Worm (Caenorhabditis elegans) whole organism, L1 larva: ENCODE data around the gene scl-26.

Experiments used
- C04F5.9 ChIP-seq: sonication (generic microtip); optimal IDR thresholded peaks from 2 replicates; lab custom pipeline; 2016; ENCODE audit warnings: missing genetic modification characterization, missing compliant biosample characterization
- aha-1 ChIP-seq: fragments of 150-350 bp; optimal IDR thresholded peaks from 2 replicates; lab custom pipeline; 2014; ENCODE audit warnings: missing biosample characterization, missing genetic modification characterization
- aly-2 ChIP-seq: fragments of 150-350 bp; optimal IDR thresholded peaks from 2 replicates; lab custom pipeline; 2014; ENCODE audit warnings: missing biosample characterization, missing genetic modification characterization
- ama-1 ChIP-seq: fragments of 150-350 bp; optimal IDR thresholded peaks from 2 replicates; lab custom pipeline; 2014
- ceh-82 ChIP-seq, 3 experiments: fragments of 150-350 bp in 1 of 3; sonication (generic microtip) in 2 of 3; optimal IDR thresholded peaks; 2 replicates each; lab custom pipeline; 2014 to 2017; ENCODE audit warnings: missing biosample characterization in 3 of 3, missing genetic modification characterization in 3 of 3
- ceh-88 ChIP-seq: fragments of 200-800 bp; sonication (Bioruptor generic); IDR thresholded peaks from 2 replicates; pipeline ENCODE4 v1.3.6; 2022; ENCODE audit warnings: missing genetic modification characterization, missing compliant biosample characterization
- dsc-1 ChIP-seq: sonication (generic microtip); optimal IDR thresholded peaks from 2 replicates; lab custom pipeline; 2016; ENCODE audit warnings: mild to moderate bottlenecking, missing genetic modification characterization, missing compliant biosample characterization
- efl-1 ChIP-seq, 4 experiments: fragments of 150-350 bp; optimal IDR thresholded peaks in 3 of 4; peaks in 1 of 4; 1 replicate in 1 of 4; 2 replicates in 3 of 4; lab custom pipeline; 2014; ENCODE audit warnings: missing biosample characterization in 2 of 4, missing genetic modification characterization in 2 of 4, missing genetic modification reagents in 2 of 4
- elt-3 ChIP-seq, 6 experiments: fragments of 150-350 bp in 1 of 6; sonication (generic microtip); optimal IDR thresholded peaks; 2 replicates each; lab custom pipeline; 2017 to 2018; ENCODE audit warnings: missing biosample characterization in 6 of 6, missing genetic modification characterization in 6 of 6, inconsistent platforms in 1 of 6
- ets-5 ChIP-seq: fragments of 200-800 bp; sonication (Bioruptor generic); IDR thresholded peaks from 2 replicates; pipeline ENCODE4 v1.3.6; 2022; ENCODE audit warnings: missing genetic modification characterization, missing compliant biosample characterization
- fkh-10 ChIP-seq: sonication (generic microtip); optimal IDR thresholded peaks from 2 replicates; lab custom pipeline; 2017; ENCODE audit warnings: missing biosample characterization, missing genetic modification reagents, missing genetic modification characterization
- fkh-4 ChIP-seq: sonication (generic microtip); optimal IDR thresholded peaks from 2 replicates; lab custom pipeline; 2016; ENCODE audit warnings: missing compliant biosample characterization, missing genetic modification characterization, borderline replicate concordance
- grh-1 ChIP-seq: fragments of 200-800 bp; sonication (Bioruptor generic); IDR thresholded peaks from 2 replicates; pipeline ENCODE4 v1.3.6; 2022; ENCODE audit warnings: missing genetic modification reagents, missing genetic modification characterization, missing compliant biosample characterization
- hpl-2 ChIP-seq: fragments of 150-350 bp; optimal IDR thresholded peaks from 2 replicates; lab custom pipeline; 2014; ENCODE audit warnings: missing biosample characterization, missing genetic modification reagents, missing genetic modification characterization
- irx-1 ChIP-seq: sonication (generic microtip); optimal IDR thresholded peaks from 2 replicates; lab custom pipeline; 2016; ENCODE audit warnings: missing genetic modification characterization, missing compliant biosample characterization
- lin-14 ChIP-seq: fragments of 200-800 bp; sonication (Bioruptor generic); optimal IDR thresholded peaks from 2 replicates; lab custom pipeline; 2018; ENCODE audit warnings: mild to moderate bottlenecking, missing genetic modification characterization, moderate library complexity, missing compliant biosample characterization
- lin-35 ChIP-seq, 2 experiments: fragments of 150-350 bp; optimal IDR thresholded peaks; 2 replicates each; lab custom pipeline; 2014; ENCODE audit warnings: missing biosample characterization in 2 of 2, missing genetic modification characterization in 2 of 2, missing genetic modification reagents in 2 of 2
- lir-3 ChIP-seq: sonication (generic microtip); optimal IDR thresholded peaks from 2 replicates; lab custom pipeline; 2016; ENCODE audit warnings: mild to moderate bottlenecking, missing genetic modification characterization, moderate library complexity, missing compliant biosample characterization; ENCODE audit not compliant: poor library complexity
- mab-9 ChIP-seq: fragments of 200-800 bp; sonication (Bioruptor generic); IDR thresholded peaks from 2 replicates; pipeline ENCODE4 v1.3.6; 2022; ENCODE audit warnings: missing genetic modification reagents, missing genetic modification characterization, missing compliant biosample characterization
- mep-1 ChIP-seq: fragments of 150-350 bp; optimal IDR thresholded peaks from 2 replicates; lab custom pipeline; 2014; ENCODE audit warnings: missing biosample characterization, missing genetic modification characterization
- nhr-11 ChIP-seq: fragments of 150-350 bp; optimal IDR thresholded peaks from 2 replicates; lab custom pipeline; 2014; ENCODE audit warnings: missing biosample characterization, missing genetic modification characterization
- nhr-19 ChIP-seq: fragments of 200-800 bp; sonication (Bioruptor generic); conservative IDR thresholded peaks from 2 replicates; pipeline ENCODE4 v1.3.6; 2022; ENCODE audit warnings: missing genetic modification characterization, missing compliant biosample characterization
- nhr-20 ChIP-seq: sonication (generic microtip); optimal IDR thresholded peaks from 2 replicates; lab custom pipeline; 2016; ENCODE audit warnings: mild to moderate bottlenecking, missing genetic modification characterization, missing compliant biosample characterization
- nhr-76 ChIP-seq: sonication (generic microtip); optimal IDR thresholded peaks from 2 replicates; lab custom pipeline; 2017; ENCODE audit warnings: missing biosample characterization, missing genetic modification characterization
- nhr-77 ChIP-seq: fragments of 150-350 bp; optimal IDR thresholded peaks from 2 replicates; lab custom pipeline; 2014; ENCODE audit warnings: missing biosample characterization, missing genetic modification characterization
- nhr-90 ChIP-seq: sonication (generic microtip); optimal IDR thresholded peaks from 2 replicates; lab custom pipeline; 2016; ENCODE audit warnings: mild to moderate bottlenecking, missing genetic modification characterization, missing compliant biosample characterization; ENCODE audit not compliant: poor library complexity
- pax-3 ChIP-seq: fragments of 200-800 bp; sonication (Bioruptor generic); optimal IDR thresholded peaks from 2 replicates; lab custom pipeline; 2018; ENCODE audit warnings: mild to moderate bottlenecking, missing genetic modification characterization, moderate library complexity, missing compliant biosample characterization
- sox-4 ChIP-seq: sonication (generic microtip); optimal IDR thresholded peaks from 2 replicates; lab custom pipeline; 2016; ENCODE audit warnings: missing genetic modification characterization, missing compliant biosample characterization
- sptf-1 ChIP-seq: fragments of 150-350 bp; optimal IDR thresholded peaks from 2 replicates; lab custom pipeline; 2014; ENCODE audit warnings: missing biosample characterization, missing genetic modification characterization
- sup-37 ChIP-seq: fragments of 200-800 bp; sonication (Bioruptor generic); optimal IDR thresholded peaks from 2 replicates; lab custom pipeline; 2018; ENCODE audit warnings: mild to moderate bottlenecking, missing genetic modification characterization, missing compliant biosample characterization
- tbx-2 ChIP-seq: sonication (generic microtip); optimal IDR thresholded peaks from 2 replicates; lab custom pipeline; 2016; ENCODE audit warnings: missing genetic modification characterization, missing compliant biosample characterization
- unc-130 ChIP-seq: fragments of 150-350 bp; optimal IDR thresholded peaks from 2 replicates; lab custom pipeline; 2017; ENCODE audit warnings: missing biosample characterization, missing genetic modification characterization, inconsistent platforms
- unc-62 ChIP-seq: fragments of 150-350 bp; optimal IDR thresholded peaks from 2 replicates; lab custom pipeline; 2014; ENCODE audit warnings: missing biosample characterization, missing genetic modification reagents, missing genetic modification characterization
- unc-86 ChIP-seq: sonication (generic microtip); optimal IDR thresholded peaks from 2 replicates; lab custom pipeline; 2016; ENCODE audit warnings: missing genetic modification characterization, missing compliant biosample characterization
- unc-98 ChIP-seq: fragments of 200-800 bp; sonication (Bioruptor generic); IDR thresholded peaks from 2 replicates; pipeline ENCODE4 v1.3.6; 2022; ENCODE audit warnings: missing genetic modification characterization, missing compliant biosample characterization
- zag-1 ChIP-seq: fragments of 150-350 bp; optimal IDR thresholded peaks from 2 replicates; lab custom pipeline; 2014; ENCODE audit warnings: missing biosample characterization, missing genetic modification characterization
- zip-4 ChIP-seq: fragments of 200-800 bp; sonication (Bioruptor generic); optimal IDR thresholded peaks from 2 replicates; lab custom pipeline; 2018; ENCODE audit warnings: mild to moderate bottlenecking, missing genetic modification characterization, moderate library complexity, missing compliant biosample characterization
- ztf-11 ChIP-seq, 2 experiments: sonication (generic microtip); optimal IDR thresholded peaks; 2 replicates each; lab custom pipeline; 2016 to 2017; ENCODE audit warnings: missing genetic modification characterization in 2 of 2, missing biosample characterization in 1 of 2, missing compliant biosample characterization in 1 of 2

scl-26 gene

ce11 chrV:7562947-7563346 lies 38.4 kb downstream of the scl-26 start, which contains the start of gene F19F10.1:
F19F10.1 (plus strand) TSS chrV:7563247.
- TF ChIP-seq tbx-2 (tag; lab: Kevin White, UChicago) (no peak), C04F5.9 (no peak), unc-130 (no peak), mep-1 (tag; lab: Kevin White, UChicago) (no peak), lir-3 (no peak), sox-4 (tag; lab: Kevin White, UChicago) (no peak), ets-5 (GFP tag; lab: Robert Waterston, UW) (no peak), nhr-20 (tag; lab: Kevin White, UChicago) (no peak), lin-14 (no peak), pax-3 (tag; lab: Kevin White, UChicago) (no peak), irx-1 (no peak), nhr-90 (no peak), nhr-76 (no peak), nhr-19 (GFP tag; lab: Robert Waterston, UW) (no peak), ztf-11 (tag; optimal IDR thresholded peaks at IDR 0.05; lab: Kevin White, UChicago) (no peak), ama-1 (lab: Kevin White, UChicago) (no peak), mab-9 (GFP tag; lab: Robert Waterston, UW) (no peak)

- TF ChIP-seq unc-98 (GFP tag; lab: Robert Waterston, UW) (no peak), efl-1 (optimal IDR thresholded peaks at IDR 0.05; lab: Kevin White, UChicago) (no peak), efl-1 (GFP tag; optimal IDR thresholded peaks at IDR 0.05 in 1 of 2; lab: Kevin White, UChicago) (peak in 1 of 2 experiments; percentile 33), grh-1 (GFP tag; lab: Robert Waterston, UW) (no peak), nhr-11 (no peak), elt-3 (tag; optimal IDR thresholded peaks at IDR 0.05; lab: Kevin White, UChicago) (no peak)
Observed at ce11 chrV:7558693-7559092, 42.6 kb downstream of the scl-26 start, which contains the start of gene ets-7. ets-7 (minus strand) TSS chrV:7558793.

ce11 chrV:7555875-7556274 lies 45.5 kb downstream of the scl-26 start:
- peak; percentile 55 for TF ChIP-seq fkh-4 (tag; lab: Kevin White, UChicago)
- no peak for TF ChIP-seq unc-62
- TF ChIP-seq mab-9 (GFP tag; lab: Robert Waterston, UW), result no peak
- no peak for TF ChIP-seq sptf-1
- no peak for TF ChIP-seq efl-1 (optimal IDR thresholded peaks at IDR 0.05; lab: Kevin White, UChicago)
- peak in 1 of 2 experiments; percentile 24 for TF ChIP-seq efl-1 (GFP tag; optimal IDR thresholded peaks at IDR 0.05 in 1 of 2; lab: Kevin White, UChicago)
- TF ChIP-seq irx-1, result no peak
- TF ChIP-seq nhr-90, result no peak
- TF ChIP-seq fkh-10 (GFP tag; lab: Kevin White, UChicago), result no peak
- no peak for TF ChIP-seq nhr-19 (GFP tag; lab: Robert Waterston, UW)
- TF ChIP-seq zip-4 (GFP tag; lab: Kevin White, UChicago), result no peak
- TF ChIP-seq ets-5 (GFP tag; lab: Robert Waterston, UW), result no peak
- TF ChIP-seq aha-1 (tag; lab: Kevin White, UChicago), result no peak
- TF ChIP-seq ceh-88 (GFP tag; lab: Robert Waterston, UW), result no peak
- TF ChIP-seq unc-86 (tag; lab: Kevin White, UChicago), result no peak
- TF ChIP-seq lin-35 (GFP tag; optimal IDR thresholded peaks at IDR 0.05; lab: Kevin White, UChicago), result no peak
- TF ChIP-seq dsc-1 (tag; lab: Kevin White, UChicago), result peak; percentile 78
- no peak for TF ChIP-seq sup-37 (GFP tag; lab: Kevin White, UChicago)
- no peak for TF ChIP-seq hpl-2 (GFP tag; lab: Kevin White, UChicago)
- no peak for TF ChIP-seq nhr-77
- no peak for TF ChIP-seq ceh-82 (tag; optimal IDR thresholded peaks at IDR 0.05; lab: Kevin White, UChicago)
- TF ChIP-seq zag-1 (tag; lab: Kevin White, UChicago), result no peak
- no peak for TF ChIP-seq sox-4 (tag; lab: Kevin White, UChicago)
- TF ChIP-seq aly-2 (tag; lab: Kevin White, UChicago), result no peak
- TF ChIP-seq pax-3 (tag; lab: Kevin White, UChicago), result no peak
